Worm (Caenorhabditis elegans) whole organism, L4 larva: ENCODE measurements around the gene K09E9.3.

Source experiments
- aly-2 ChIP-seq: sonication (generic microtip); optimal IDR thresholded peaks from 2 replicates; lab custom pipeline; 2018; ENCODE audit warnings: missing biosample characterization, missing genetic modification characterization
- egl-27 ChIP-seq: sonication (generic microtip); optimal IDR thresholded peaks from 3 replicates; lab custom pipeline; 2017; ENCODE audit warnings: missing biosample characterization, missing genetic modification reagents, missing genetic modification characterization
- fos-1 ChIP-seq: fragments of 150-350 bp; optimal IDR thresholded peaks from 2 replicates; lab custom pipeline; 2014; ENCODE audit warnings: missing biosample characterization, missing genetic modification characterization
- jun-1 ChIP-seq: fragments of 150-350 bp; optimal IDR thresholded peaks from 2 replicates; lab custom pipeline; 2014; ENCODE audit warnings: missing biosample characterization, missing genetic modification reagents, missing genetic modification characterization
- mdl-1 ChIP-seq, 2 experiments: fragments of 150-350 bp in 1 of 2; sonication (generic microtip) in 1 of 2; optimal IDR thresholded peaks; 2 replicates each; lab custom pipeline; 2014 to 2017; ENCODE audit warnings: missing biosample characterization in 2 of 2, missing genetic modification characterization in 2 of 2
- nhr-11 ChIP-seq: fragments of 150-350 bp; optimal IDR thresholded peaks from 2 replicates; lab custom pipeline; 2014; ENCODE audit warnings: missing biosample characterization, missing genetic modification characterization
- nhr-76 ChIP-seq: fragments of 150-350 bp; optimal IDR thresholded peaks from 2 replicates; lab custom pipeline; 2014; ENCODE audit warnings: missing biosample characterization, missing genetic modification characterization
- snpc-1.2 ChIP-seq: fragments of 200-800 bp; sonication (Bioruptor generic); IDR thresholded peaks from 2 replicates; pipeline ENCODE4 v1.3.6; 2022; ENCODE audit warnings: missing genetic modification reagents, missing genetic modification characterization, missing compliant biosample characterization
- snpc-4 ChIP-seq: fragments of 150-350 bp; optimal IDR thresholded peaks from 2 replicates; lab custom pipeline; 2014; ENCODE audit warnings: missing biosample characterization, missing genetic modification characterization
- unc-62 ChIP-seq, 3 experiments: fragments of 150-350 bp in 1 of 3; sonication (generic microtip); optimal IDR thresholded peaks in 2 of 3; peaks in 1 of 3; 1 replicate in 1 of 3; 2 replicates in 2 of 3; lab custom pipeline; 2014 to 2017; ENCODE audit warnings: missing biosample characterization in 3 of 3, missing genetic modification characterization in 3 of 3, missing genetic modification reagents in 3 of 3, missing genotype in 1 of 3
- zag-1 ChIP-seq: fragments of 150-350 bp; optimal IDR thresholded peaks from 2 replicates; lab custom pipeline; 2014; ENCODE audit warnings: missing biosample characterization, missing genetic modification characterization
- zip-2 ChIP-seq: fragments of 150-350 bp; optimal IDR thresholded peaks from 2 replicates; lab custom pipeline; 2014; ENCODE audit warnings: missing biosample characterization, missing genetic modification characterization
- ztf-11 ChIP-seq: fragments of 150-350 bp; optimal IDR thresholded peaks from 2 replicates; lab custom pipeline; 2014; ENCODE audit warnings: missing biosample characterization, missing genetic modification characterization

DNA sequence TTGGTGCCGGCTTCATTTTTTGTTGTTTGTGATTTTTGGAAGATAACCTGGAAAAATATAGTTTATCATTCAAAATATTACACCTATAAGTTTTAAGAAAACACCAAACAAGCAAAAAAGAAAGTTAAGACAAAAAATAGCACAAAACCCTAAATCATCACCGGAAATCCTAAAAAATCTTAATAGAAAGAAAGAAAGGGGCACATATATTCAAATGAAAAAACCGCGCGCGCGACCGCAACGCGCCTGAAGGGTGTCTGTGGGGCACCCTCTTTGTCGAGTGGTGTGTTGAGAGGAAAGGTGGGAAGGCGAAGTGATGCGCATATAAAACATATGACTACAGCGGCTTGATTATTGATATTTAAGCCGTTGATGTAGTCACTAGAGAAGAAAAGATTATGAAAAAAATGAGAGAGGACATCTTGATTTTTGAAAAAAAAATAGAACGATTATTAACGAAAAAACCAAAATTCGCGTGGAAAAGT, at the start of gene K09E9.3:
- TF ChIP-seq snpc-1.2 (GFP tag; lab: Robert Waterston, UW) (no peak), fos-1 (no peak), nhr-11 (no peak), unc-62 (GFP tag; optimal IDR thresholded peaks at IDR 0.05 in 1 of 2; lab: Kevin White, UChicago) (no peak), unc-62 (tag; optimal IDR thresholded peaks at IDR 0.05; lab: Kevin White, UChicago) (no peak), zip-2 (tag; lab: Kevin White, UChicago) (no peak), aly-2 (tag; lab: Kevin White, UChicago) (no peak), mdl-1 (tag; optimal IDR thresholded peaks at IDR 0.05; lab: Kevin White, UChicago) (no peak), nhr-76 (no peak), ztf-11 (tag; lab: Kevin White, UChicago) (no peak), snpc-4 (tag; lab: Kevin White, UChicago) (no peak), zag-1 (tag; lab: Kevin White, UChicago) (no peak), jun-1 (tag; lab: Kevin White, UChicago) (no peak), egl-27 (tag; lab: Kevin White, UChicago) (no peak)
